Worm (Caenorhabditis elegans) whole organism, L4 larva: Measurements from ENCODE around the gene C06C3.4.

Experiments used
- R02D3.7 ChIP-seq: fragments of 150-350 bp; sonication (generic microtip); optimal IDR thresholded peaks from 3 replicates; lab custom pipeline; 2014; ENCODE audit warnings: missing biosample characterization, missing genetic modification characterization
- T20F7.1 ChIP-seq: fragments of 200-800 bp; sonication (Bioruptor generic); optimal IDR thresholded peaks from 2 replicates; lab custom pipeline; 2018; ENCODE audit warnings: mild to moderate bottlenecking, missing genetic modification characterization, missing compliant biosample characterization
- ama-1 ChIP-seq: fragments of 150-350 bp; optimal IDR thresholded peaks from 2 replicates; lab custom pipeline; 2014; ENCODE audit warnings: inconsistent platforms, mixed read lengths
- dmd-9 ChIP-seq: fragments of 200-800 bp; sonication (Bioruptor generic); IDR thresholded peaks from 2 replicates; pipeline ENCODE4 v1.3.6; 2022; ENCODE audit warnings: missing genetic modification reagents, missing genetic modification characterization, missing compliant biosample characterization
- nhr-111 ChIP-seq: fragments of 200-800 bp; sonication (Bioruptor generic); optimal IDR thresholded peaks from 2 replicates; lab custom pipeline; 2018; ENCODE audit warnings: mild to moderate bottlenecking, missing genetic modification characterization, missing compliant biosample characterization
- nhr-25 ChIP-seq: sonication (generic microtip); optimal IDR thresholded peaks from 2 replicates; lab custom pipeline; 2017; ENCODE audit warnings: missing genetic modification characterization, mild to moderate bottlenecking, missing compliant biosample characterization, antibody characterized with exemption, moderate library complexity, borderline replicate concordance; ENCODE audit not compliant: insufficient read depth
- nhr-28 ChIP-seq: fragments of 150-350 bp; optimal IDR thresholded peaks from 2 replicates; lab custom pipeline; 2014; ENCODE audit warnings: missing biosample characterization, missing genetic modification characterization
- nhr-76 ChIP-seq: fragments of 150-350 bp; optimal IDR thresholded peaks from 2 replicates; lab custom pipeline; 2014; ENCODE audit warnings: missing biosample characterization, missing genetic modification characterization
- pha-4 ChIP-seq, 2 experiments: fragments of 150-350 bp in 1 of 2; fragments of 200-800 bp in 1 of 2; sonication (Bioruptor generic) in 1 of 2; IDR thresholded peaks in 1 of 2; optimal IDR thresholded peaks in 1 of 2; 2 replicates each; pipeline versions ENCODE4 v1.3.6 to Lab custom; 2014 to 2022; ENCODE audit warnings: missing genetic modification characterization in 2 of 2, missing genetic modification reagents in 2 of 2, missing biosample characterization in 1 of 2, missing compliant biosample characterization in 1 of 2
- pqm-1 ChIP-seq: sonication (generic microtip); optimal IDR thresholded peaks from 2 replicates; lab custom pipeline; 2017; ENCODE audit warnings: missing biosample characterization, missing genetic modification characterization
- unc-62 ChIP-seq, 3 experiments: fragments of 150-350 bp in 1 of 3; sonication (generic microtip); optimal IDR thresholded peaks in 2 of 3; peaks in 1 of 3; 1 replicate in 1 of 3; 2 replicates in 2 of 3; lab custom pipeline; 2014 to 2017; ENCODE audit warnings: missing biosample characterization in 3 of 3, missing genetic modification characterization in 3 of 3, missing genetic modification reagents in 3 of 3, missing genotype in 1 of 3
- zag-1 ChIP-seq: fragments of 150-350 bp; optimal IDR thresholded peaks from 2 replicates; lab custom pipeline; 2014; ENCODE audit warnings: missing biosample characterization, missing genetic modification characterization
- zfp-2 ChIP-seq: sonication (generic microtip); optimal IDR thresholded peaks from 2 replicates; lab custom pipeline; 2016; ENCODE audit warnings: mild to moderate bottlenecking, missing genetic modification characterization, missing compliant biosample characterization

- no peak for TF ChIP-seq zfp-2 (tag; lab: Kevin White, UChicago)
- no peak for TF ChIP-seq pha-4 (GFP tag; IDR thresholded peaks at IDR 0.05; lab: Robert Waterston, UW)
- TF ChIP-seq pha-4 (tag; optimal IDR thresholded peaks at IDR 0.05; lab: Kevin White, UChicago) = no peak
- TF ChIP-seq T20F7.1 (GFP tag; lab: Kevin White, UChicago) = no peak
- no peak for TF ChIP-seq nhr-111 (GFP tag; lab: Kevin White, UChicago)
- no peak for TF ChIP-seq nhr-28 (tag; lab: Kevin White, UChicago)
- TF ChIP-seq dmd-9 (GFP tag; lab: Robert Waterston, UW) = no peak
- no peak for TF ChIP-seq ama-1 (lab: Kevin White, UChicago)
- no peak for TF ChIP-seq pqm-1
- TF ChIP-seq zag-1 (tag; lab: Kevin White, UChicago) = no peak
- no peak for TF ChIP-seq nhr-76 (tag; lab: Kevin White, UChicago)
- TF ChIP-seq unc-62 (GFP tag; optimal IDR thresholded peaks at IDR 0.05 in 1 of 2; lab: Kevin White, UChicago) = peak in 1 of 2 experiments; percentile 42
- no peak for TF ChIP-seq unc-62 (tag; optimal IDR thresholded peaks at IDR 0.05; lab: Kevin White, UChicago)
- no peak for TF ChIP-seq nhr-25 (tag; lab: Kevin White, UChicago)
- no peak for TF ChIP-seq R02D3.7 (tag; lab: Kevin White, UChicago)
These were observed 34.4 kb downstream of the C06C3.4 start, which contains the start of gene arrd-2 for ce11 chrII:9407469-9407868.
